Fruit fly (Drosophila melanogaster) whole organism, embryonic: ENCODE measurements around the gene CG6659.

Source experiments
- B-H1 ChIP-seq: fragments of 200-800 bp; sonication (Bioruptor generic); IDR thresholded peaks from 3 replicates; pipeline ENCODE4 v1.3.6; 2022; ENCODE audit warnings: missing biosample characterization, missing genetic modification characterization
- BEAF-32 ChIP-seq: fragments of 200-800 bp; sonication (Bioruptor generic); optimal IDR thresholded peaks from 3 replicates; lab custom pipeline; 2017; ENCODE audit warnings: missing biosample characterization, missing genetic modification characterization, mild to moderate bottlenecking, moderate library complexity, missing genetic modification reagents
- CG10209 ChIP-seq: fragments of 200-800 bp; sonication (Bioruptor generic); optimal IDR thresholded peaks from 3 replicates; lab custom pipeline; 2017; ENCODE audit warnings: missing biosample characterization, mild to moderate bottlenecking, missing genetic modification characterization, missing genetic modification reagents
- CG10431 ChIP-seq: fragments of 200-800 bp; sonication (Bioruptor generic); optimal IDR thresholded peaks from 3 replicates; lab custom pipeline; 2018; ENCODE audit warnings: missing biosample characterization, mild to moderate bottlenecking, missing genetic modification characterization
- CG11247 ChIP-seq: fragments of 200-800 bp; sonication (Bioruptor generic); IDR thresholded peaks from 2 replicates; pipeline ENCODE4 v1.3.6; 2022; ENCODE audit warnings: missing biosample characterization, missing genetic modification characterization
- CG11504 ChIP-seq: fragments of 200-800 bp; sonication (Bioruptor generic); optimal IDR thresholded peaks from 3 replicates; lab custom pipeline; 2019; ENCODE audit warnings: missing biosample characterization, mild to moderate bottlenecking, missing genetic modification characterization, moderate library complexity
- CG12219 ChIP-seq: fragments of 200-800 bp; sonication (Bioruptor generic); optimal IDR thresholded peaks from 3 replicates; lab custom pipeline; 2018; ENCODE audit warnings: missing biosample characterization, mild to moderate bottlenecking, missing genetic modification characterization
- CG13296 ChIP-seq: fragments of 200-800 bp; sonication (Bioruptor generic); optimal IDR thresholded peaks from 3 replicates; lab custom pipeline; 2018; ENCODE audit warnings: missing biosample characterization, mild to moderate bottlenecking, missing genetic modification characterization
- CG13775 ChIP-seq: fragments of 200-800 bp; sonication (Bioruptor generic); optimal IDR thresholded peaks from 3 replicates; lab custom pipeline; 2017; ENCODE audit warnings: missing biosample characterization, mild to moderate bottlenecking, missing genetic modification characterization
- CG15269 ChIP-seq: fragments of 200-800 bp; sonication (Bioruptor generic); optimal IDR thresholded peaks from 2 replicates; lab custom pipeline; 2018; ENCODE audit warnings: missing biosample characterization, mild to moderate bottlenecking, missing genetic modification characterization, moderate library complexity
- CG15479 ChIP-seq: fragments of 200-800 bp; sonication (Bioruptor generic); optimal IDR thresholded peaks from 3 replicates; lab custom pipeline; 2019; ENCODE audit warnings: missing biosample characterization, mild to moderate bottlenecking, missing genetic modification characterization, moderate library complexity
- CG16863 ChIP-seq: fragments of 200-800 bp; sonication (Bioruptor generic); optimal IDR thresholded peaks from 3 replicates; lab custom pipeline; 2016; ENCODE audit warnings: missing biosample characterization, missing genetic modification characterization
- CG1792 ChIP-seq: fragments of 200-800 bp; sonication (Bioruptor generic); optimal IDR thresholded peaks from 2 replicates; lab custom pipeline; 2016; ENCODE audit warnings: missing biosample characterization, missing genetic modification characterization
- CG18619 ChIP-seq: fragments of 200-800 bp; sonication (Bioruptor generic); optimal IDR thresholded peaks from 3 replicates; lab custom pipeline; 2017; ENCODE audit warnings: missing biosample characterization, mild to moderate bottlenecking, missing genetic modification characterization
- CG30431 ChIP-seq: fragments of 200-800 bp; sonication (Bioruptor generic); optimal IDR thresholded peaks from 2 replicates; lab custom pipeline; 2017; ENCODE audit warnings: missing biosample characterization, missing genetic modification characterization
- CG3838 ChIP-seq: fragments of 200-800 bp; sonication (Bioruptor generic); optimal IDR thresholded peaks from 3 replicates; lab custom pipeline; 2016; ENCODE audit warnings: missing biosample characterization, missing genetic modification characterization
- CG6791 ChIP-seq: fragments of 200-800 bp; sonication (Bioruptor generic); IDR thresholded peaks from 3 replicates; pipeline ENCODE4 v1.3.6; 2022; ENCODE audit warnings: missing biosample characterization, missing genetic modification characterization; ENCODE audit not compliant: partially characterized antibody
- CG6854 ChIP-seq: fragments of 200-800 bp; sonication (Bioruptor generic); optimal IDR thresholded peaks from 3 replicates; lab custom pipeline; 2017; ENCODE audit warnings: missing biosample characterization, mild to moderate bottlenecking, missing genetic modification characterization
- CG8478 ChIP-seq: fragments of >200 bp; optimal IDR thresholded peaks from 2 replicates; lab custom pipeline; 2018
- D19B ChIP-seq: fragments of 200-800 bp; sonication (Bioruptor generic); optimal IDR thresholded peaks from 2 replicates; lab custom pipeline; 2017; ENCODE audit warnings: missing biosample characterization, mild to moderate bottlenecking, missing genetic modification characterization
- Dbx ChIP-seq: fragments of 200-800 bp; sonication (Bioruptor generic); IDR thresholded peaks from 3 replicates; pipeline ENCODE4 v1.3.6; 2022; ENCODE audit warnings: missing biosample characterization, missing genetic modification characterization
- ERR ChIP-seq: fragments of 200-800 bp; sonication (Bioruptor generic); optimal IDR thresholded peaks from 2 replicates; lab custom pipeline; 2016; ENCODE audit warnings: missing biosample characterization, missing genetic modification characterization
- Gug ChIP-seq: fragments of 200-800 bp; sonication (Bioruptor generic); IDR thresholded peaks from 4 replicates; pipeline ENCODE4 v1.3.6; 2022; ENCODE audit warnings: missing biosample characterization, missing genetic modification characterization
- Hr51 ChIP-seq, 2 experiments: fragments of 200-800 bp; sonication (Bioruptor generic); optimal IDR thresholded peaks; 2 replicates in 1 of 2; 3 replicates in 1 of 2; lab custom pipeline; 2016 to 2018; ENCODE audit warnings: missing biosample characterization in 2 of 2, missing genetic modification characterization in 2 of 2, mild to moderate bottlenecking in 1 of 2, moderate library complexity in 1 of 2
- Oaz ChIP-seq: fragments of 200-800 bp; sonication (Bioruptor generic); IDR thresholded peaks from 2 replicates; pipeline ENCODE4 v1.3.6; 2022; ENCODE audit warnings: missing biosample characterization, missing genetic modification characterization
- Rx ChIP-seq: fragments of 200-800 bp; sonication (Bioruptor generic); IDR thresholded peaks from 2 replicates; pipeline ENCODE4 v1.3.6; 2022; ENCODE audit warnings: missing biosample characterization, missing genetic modification characterization
- Stat92E ChIP-seq, 3 experiments: fragments of >200 bp in 2 of 3; fragments of 200-800 bp in 1 of 3; sonication (Bioruptor generic) in 1 of 3; optimal IDR thresholded peaks; 2 replicates each; lab custom pipeline; 2017 to 2019; ENCODE audit warnings: missing biosample characterization in 3 of 3, missing genetic modification characterization in 3 of 3, mild to moderate bottlenecking in 1 of 3, moderate library complexity in 1 of 3
- al ChIP-seq: fragments of 200-800 bp; sonication (Bioruptor generic); IDR thresholded peaks from 2 replicates; pipeline ENCODE4 v1.3.6; 2022; ENCODE audit warnings: missing biosample characterization, missing genetic modification characterization
- ase ChIP-seq: fragments of 200-800 bp; sonication (Bioruptor generic); IDR thresholded peaks from 3 replicates; pipeline ENCODE4 v1.3.6; 2022; ENCODE audit warnings: missing biosample characterization, missing genetic modification characterization
- bcd ChIP-seq: fragments of 200-800 bp; sonication (Bioruptor generic); optimal IDR thresholded peaks from 2 replicates; lab custom pipeline; 2017; ENCODE audit warnings: missing biosample characterization, mild to moderate bottlenecking, missing genetic modification characterization
- bowl ChIP-seq: fragments of 200-800 bp; sonication (Bioruptor generic); IDR thresholded peaks from 2 replicates; pipeline ENCODE4 v1.3.6; 2022; ENCODE audit warnings: missing biosample characterization, missing genetic modification characterization
- da ChIP-seq: fragments of 200-800 bp; sonication (Bioruptor generic); optimal IDR thresholded peaks from 2 replicates; lab custom pipeline; 2016; ENCODE audit warnings: missing biosample characterization, missing genetic modification characterization
- dimm ChIP-seq: fragments of 200-800 bp; sonication (Bioruptor generic); IDR thresholded peaks from 2 replicates; pipeline ENCODE4 v1.3.6; 2022; ENCODE audit warnings: missing biosample characterization, missing genetic modification characterization
- dysf ChIP-seq: fragments of 200-800 bp; sonication (Bioruptor generic); IDR thresholded peaks from 3 replicates; pipeline ENCODE4 v1.3.6; 2022; ENCODE audit warnings: missing biosample characterization, missing genetic modification characterization
- ewg ChIP-seq: fragments of 200-800 bp; sonication (Bioruptor generic); optimal IDR thresholded peaks from 3 replicates; lab custom pipeline; 2017; ENCODE audit warnings: mild to moderate bottlenecking, missing biosample characterization, missing genetic modification reagents, missing genetic modification characterization
- fru ChIP-seq: fragments of >200 bp; optimal IDR thresholded peaks from 2 replicates; lab custom pipeline; 2017
- grau ChIP-seq: fragments of 200-800 bp; optimal IDR thresholded peaks from 3 replicates; lab custom pipeline; 2019; ENCODE audit warnings: missing biosample characterization, mild to moderate bottlenecking, missing genetic modification characterization, moderate library complexity
- hb ChIP-seq: fragments of 200-800 bp; sonication (Bioruptor generic); IDR thresholded peaks from 3 replicates; pipeline ENCODE4 v1.3.6; 2022; ENCODE audit warnings: missing biosample characterization, missing genetic modification characterization; ENCODE audit not compliant: partially characterized antibody
- her ChIP-seq: fragments of 200-800 bp; sonication (Bioruptor generic); optimal IDR thresholded peaks from 2 replicates; lab custom pipeline; 2016; ENCODE audit warnings: missing biosample characterization, missing genetic modification characterization
- hkb ChIP-seq, 2 experiments: fragments of 200-800 bp in 1 of 2; fragments of >200 bp in 1 of 2; sonication (Bioruptor generic) in 1 of 2; IDR thresholded peaks in 1 of 2; optimal IDR thresholded peaks in 1 of 2; 2 replicates each; pipeline versions ENCODE4 v1.3.6 to Lab custom; 2017 to 2022; ENCODE audit warnings: missing biosample characterization in 1 of 2, missing genetic modification characterization in 1 of 2
- ind ChIP-seq: fragments of 200-800 bp; sonication (Bioruptor generic); optimal IDR thresholded peaks from 3 replicates; lab custom pipeline; 2016; ENCODE audit warnings: missing biosample characterization, missing genetic modification characterization
- mirr ChIP-seq: fragments of 200-800 bp; sonication (Bioruptor generic); optimal IDR thresholded peaks from 3 replicates; lab custom pipeline; 2018; ENCODE audit warnings: missing biosample characterization, mild to moderate bottlenecking, missing genetic modification characterization
- p53 ChIP-seq: fragments of 200-800 bp; sonication (Bioruptor generic); optimal IDR thresholded peaks from 2 replicates; lab custom pipeline; 2016; ENCODE audit warnings: missing biosample characterization, missing genetic modification characterization
- pros ChIP-seq: fragments of 200-800 bp; sonication (Bioruptor generic); optimal IDR thresholded peaks from 3 replicates; lab custom pipeline; 2019; ENCODE audit warnings: missing biosample characterization, mild to moderate bottlenecking, missing genetic modification characterization, moderate library complexity
- ro ChIP-seq: fragments of 200-800 bp; sonication (Bioruptor generic); IDR thresholded peaks from 2 replicates; pipeline ENCODE4 v1.3.6; 2022; ENCODE audit warnings: missing biosample characterization, missing genetic modification characterization
- sna ChIP-seq: fragments of 200-800 bp; sonication (Bioruptor generic); IDR thresholded peaks from 2 replicates; pipeline ENCODE4 v1.3.6; 2022; ENCODE audit warnings: missing biosample characterization, missing genetic modification characterization; ENCODE audit not compliant: partially characterized antibody
- tup ChIP-seq: fragments of 200-800 bp; sonication (Bioruptor generic); optimal IDR thresholded peaks from 2 replicates; lab custom pipeline; 2016; ENCODE audit warnings: missing biosample characterization, mild to moderate bottlenecking, missing genetic modification characterization, moderate library complexity
- yki ChIP-seq: fragments of >200 bp; optimal IDR thresholded peaks from 3 replicates; lab custom pipeline; 2018
- zf30C ChIP-seq: fragments of 200-800 bp; sonication (Bioruptor generic); optimal IDR thresholded peaks from 3 replicates; lab custom pipeline; 2018; ENCODE audit warnings: missing biosample characterization, mild to moderate bottlenecking, missing genetic modification characterization

CG6659 gene

dm6 chrX:18646855-18647699 lies 10.0 kb downstream of the CG6659 start, which contains the start of gene Rip11 (continued):
- TF ChIP-seq CG30431 (GFP tag; lab: Kevin White, UChicago) (no peak), CG13296 (GFP tag; lab: Kevin White, UChicago) (no peak), ERR (GFP tag; lab: Kevin White, UChicago) (no peak), CG6791 (GFP tag; lab: Robert Waterston, UW) (no peak), CG6854 (GFP tag; lab: Kevin White, UChicago) (no peak), CG13775 (no peak), mirr (GFP tag; lab: Kevin White, UChicago) (no peak), bowl (GFP tag; lab: Robert Waterston, UW) (no peak), Hr51 (GFP tag; optimal IDR thresholded peaks at IDR 0.05; lab: Kevin White, UChicago) (peak in 1 of 2 experiments; percentile 26), tup (no peak), CG8478 (lab: Kevin White, UChicago) (no peak), al (GFP tag; lab: Robert Waterston, UW) (no peak), CG11504 (tag; lab: Kevin White, UChicago) (peak; percentile 12), dimm (GFP tag; lab: Robert Waterston, UW) (no peak), CG15479 (GFP tag; lab: Kevin White, UChicago) (no peak), grau (tag; lab: Kevin White, UChicago) (peak; percentile 17), yki (lab: Kevin White, UChicago) (no peak), pros (GFP tag; lab: Kevin White, UChicago) (no peak), Gug (GFP tag; lab: Robert Waterston, UW) (peak; percentile 55; the same call in 2 of the 4 replicates), ro (GFP tag; lab: Robert Waterston, UW) (no peak), CG12219 (no peak), B-H1 (GFP tag; lab: Robert Waterston, UW) (no peak), sna (0 out of 2 replicates have a peak, but pooled peaks have one; percentile 16), CG1792 (no peak), CG10431 (GFP tag; lab: Kevin White, UChicago) (no peak), CG10209 (GFP tag; lab: Kevin White, UChicago) (peak; percentile 2), bcd (peak; percentile 11), Stat92E (GFP tag; optimal IDR thresholded peaks at IDR 0.05; lab: Kevin White, UChicago) (no peak), CG11247 (GFP tag; lab: Robert Waterston, UW) (no peak), Dbx (GFP tag; lab: Robert Waterston, UW) (peak; percentile 24; the same call in 2 of the 3 replicates), p53 (GFP tag; lab: Kevin White, UChicago) (no peak), hb (GFP tag; lab: Robert Waterston, UW) (no peak), Oaz (no peak), CG18619 (GFP tag; lab: Kevin White, UChicago) (no peak), Rx (GFP tag; lab: Robert Waterston, UW) (no peak), CG16863 (no peak), CG3838 (no peak), da (GFP tag; lab: Kevin White, UChicago) (no peak), BEAF-32 (GFP tag; lab: Kevin White, UChicago) (no peak), ase (GFP tag; lab: Robert Waterston, UW) (no peak), D19B (GFP tag; lab: Kevin White, UChicago) (no peak), her (GFP tag; lab: Kevin White, UChicago) (peak; percentile 21), CG15269 (tag; lab: Kevin White, UChicago) (peak; percentile 37), ind (GFP tag; lab: Kevin White, UChicago) (no peak), zf30C (GFP tag; lab: Kevin White, UChicago) (no peak), dysf (GFP tag; lab: Robert Waterston, UW) (no peak), hkb (optimal IDR thresholded peaks at IDR 0.05; lab: Kevin White, UChicago) (no peak), hkb (GFP tag; IDR thresholded peaks at IDR 0.05; lab: Robert Waterston, UW) (peak; percentile 41; the same call in 1 of the 2 replicates), ewg (GFP tag; lab: Kevin White, UChicago) (no peak), fru (lab: Kevin White, UChicago) (no peak)
